Worm (Caenorhabditis elegans): Measurements from ENCODE around the gene nhr-150.

The nhr-150 gene

DNA sequence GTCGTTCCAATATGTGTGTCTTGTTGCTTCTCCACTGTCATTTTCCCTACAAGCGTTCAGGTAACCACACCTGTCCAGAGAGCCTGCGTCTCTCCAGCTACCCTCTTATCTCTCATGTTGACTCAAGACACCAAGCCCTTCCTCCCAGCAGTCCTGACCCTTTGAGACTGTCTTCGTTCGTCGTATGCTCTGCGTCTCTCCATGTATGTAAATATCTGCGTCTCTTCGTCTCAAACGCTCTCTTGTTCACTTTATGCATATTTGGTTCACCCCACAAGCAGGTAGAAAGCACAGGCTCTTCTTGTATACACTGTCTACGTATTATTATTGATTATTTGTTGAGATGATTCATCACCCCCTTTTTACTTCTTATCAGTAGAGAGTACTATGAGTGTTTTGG, 16.5 kb upstream of the nhr-150 start:
- no peak for TF ChIP-seq him-1 (tag; optimal IDR thresholded peaks at IDR 0.05)
- no peak for TF ChIP-seq W03F9.2 (tag; optimal IDR thresholded peaks at IDR 0.05)
- TF ChIP-seq dao-5 (tag; optimal IDR thresholded peaks at IDR 0.05): no peak

DNA sequence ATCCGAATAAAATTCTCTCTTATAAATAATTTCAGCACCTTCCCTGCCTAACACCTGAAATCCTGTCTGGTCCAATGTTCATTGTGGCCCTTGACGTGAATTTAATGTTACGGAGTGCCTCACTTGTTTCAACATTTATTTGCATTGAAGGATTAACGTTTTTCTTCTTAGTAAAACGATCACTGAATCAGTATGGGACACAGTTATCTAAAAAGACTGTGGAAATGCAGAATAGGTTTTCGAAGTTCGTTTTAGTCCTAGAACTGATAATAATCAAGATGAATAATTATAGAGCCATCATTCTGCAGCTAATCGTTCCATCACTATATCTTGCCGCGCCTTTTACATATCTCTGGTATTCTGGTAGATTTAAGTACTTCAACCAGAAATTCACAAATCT, 13.9 kb upstream of the nhr-150 start, which contains the start of gene srh-219:
Gene srh-219 (plus strand): TSS at position 301 of the 400 bp plus-strand sequence.
- TF ChIP-seq W03F9.2 (tag; optimal IDR thresholded peaks at IDR 0.05): no peak
- TF ChIP-seq him-1 (tag; optimal IDR thresholded peaks at IDR 0.05): no peak
- no peak for TF ChIP-seq dao-5 (tag; optimal IDR thresholded peaks at IDR 0.05)

ce11 chrV:15493680-15494079, 12.4 kb upstream of the nhr-150 start, which contains the start of gene srh-218:
TSS of gene srh-218 (plus strand) at chrV:15493980.
- TF ChIP-seq W03F9.2 (tag; optimal IDR thresholded peaks at IDR 0.05): no peak
- no peak for TF ChIP-seq him-1 (tag; optimal IDR thresholded peaks at IDR 0.05)
- TF ChIP-seq dao-5 (tag; optimal IDR thresholded peaks at IDR 0.05): no peak

- no peak for TF ChIP-seq W03F9.2 (tag; optimal IDR thresholded peaks at IDR 0.05)
- no peak for TF ChIP-seq him-1 (tag; optimal IDR thresholded peaks at IDR 0.05)
These were observed 11.3 kb upstream of the nhr-150 start, which contains the start of gene str-264 for ce11 chrV:15492518-15492917. TSS of gene str-264 (minus strand) at chrV:15492618.

- no peak for TF ChIP-seq dao-5 (tag; optimal IDR thresholded peaks at IDR 0.05)
- TF ChIP-seq him-1 (tag; optimal IDR thresholded peaks at IDR 0.05): no peak
- TF ChIP-seq W03F9.2 (tag; optimal IDR thresholded peaks at IDR 0.05): no peak
These were observed 6.5 kb upstream of the nhr-150 start, which contains the start of gene srw-21 for ce11 chrV:15487764-15488163. TSS of gene srw-21 (plus strand) at chrV:15488064.

DNA sequence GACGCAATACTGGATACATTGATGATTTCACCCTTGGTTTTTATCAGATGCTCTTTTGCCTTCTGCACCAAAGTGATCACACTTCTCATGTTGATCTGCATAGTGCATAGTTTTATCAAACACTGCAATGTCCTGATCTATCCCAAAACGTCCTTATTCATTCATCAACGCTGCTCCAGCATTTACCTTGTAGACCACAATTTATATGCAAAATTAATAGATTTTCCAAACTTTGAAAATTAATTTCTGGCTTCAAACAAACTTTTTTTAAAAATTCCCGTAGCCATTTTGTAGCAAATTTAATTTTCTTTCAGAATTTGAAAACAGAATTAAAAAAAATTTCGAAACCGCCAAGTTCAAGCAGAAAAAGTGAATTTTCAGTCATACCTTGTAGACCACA, 3.3 kb upstream of the nhr-150 start, which contains the start of gene C06B8.3:
Gene C06B8.3 (minus strand): TSS at position 101 of the 400 bp plus-strand sequence.
- TF ChIP-seq him-1 (tag; optimal IDR thresholded peaks at IDR 0.05): no peak
- no peak for TF ChIP-seq W03F9.2 (tag; optimal IDR thresholded peaks at IDR 0.05)
- no peak for TF ChIP-seq dao-5 (tag; optimal IDR thresholded peaks at IDR 0.05)

- no peak for TF ChIP-seq dao-5 (tag; optimal IDR thresholded peaks at IDR 0.05)
- no peak for TF ChIP-seq him-1 (tag; optimal IDR thresholded peaks at IDR 0.05)
- no peak for TF ChIP-seq W03F9.2 (tag; optimal IDR thresholded peaks at IDR 0.05)
These were observed 2.3 kb upstream of the nhr-150 start for ce11 chrV:15483563-15483962.

- TF ChIP-seq dao-5 (tag; optimal IDR thresholded peaks at IDR 0.05) (no peak), W03F9.2 (tag; optimal IDR thresholded peaks at IDR 0.05) (no peak), him-1 (tag; optimal IDR thresholded peaks at IDR 0.05) (no peak)
These were observed 675 bp downstream of the nhr-150 start for ce11 chrV:15480505-15481075.

ce11 chrV:15479825-15480224, 1.4 kb downstream of the nhr-150 start:
- TF ChIP-seq dao-5 (tag; optimal IDR thresholded peaks at IDR 0.05) (no peak), him-1 (tag; optimal IDR thresholded peaks at IDR 0.05) (no peak), W03F9.2 (tag; optimal IDR thresholded peaks at IDR 0.05) (no peak)

DNA sequence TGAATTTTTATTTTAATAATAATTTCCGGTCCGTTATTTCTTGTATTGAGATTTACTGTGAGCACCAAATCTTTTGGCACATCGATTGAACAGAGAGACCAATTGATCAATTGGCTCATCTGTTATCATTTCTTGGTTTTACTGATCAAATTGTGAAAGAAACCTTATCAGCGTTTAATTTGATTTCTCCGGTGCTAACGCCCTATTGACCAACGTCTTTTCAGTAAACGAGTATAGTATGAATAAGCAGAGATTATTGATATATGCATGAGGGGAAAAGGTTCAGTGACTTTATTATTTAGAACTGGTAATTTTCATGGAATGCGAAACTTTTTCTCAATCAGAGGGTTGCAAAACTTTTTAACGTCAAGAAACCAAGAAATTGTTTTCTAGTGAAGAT, 2.2 kb downstream of the nhr-150 start:
- no peak for TF ChIP-seq dao-5 (tag; optimal IDR thresholded peaks at IDR 0.05)
- TF ChIP-seq him-1 (tag; optimal IDR thresholded peaks at IDR 0.05): no peak
- no peak for TF ChIP-seq W03F9.2 (tag; optimal IDR thresholded peaks at IDR 0.05)

DNA sequence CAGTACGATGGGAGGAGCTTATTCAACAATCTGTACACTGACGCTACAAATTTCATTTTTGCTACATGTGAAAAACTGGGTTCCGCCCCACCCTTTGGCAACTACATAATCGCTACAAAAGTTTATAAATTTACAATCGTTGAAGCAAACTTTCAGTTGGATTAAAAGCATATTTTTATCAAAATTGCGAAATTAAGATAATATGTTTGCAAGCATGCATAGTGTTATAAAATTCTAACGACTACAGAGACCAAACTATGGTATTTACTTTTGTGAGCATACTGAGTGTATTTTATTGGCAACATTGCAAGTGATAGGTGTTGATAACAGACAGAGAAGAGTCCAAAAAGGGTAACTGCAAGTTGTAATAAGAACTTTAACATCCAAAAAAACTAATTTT, 2.7 kb downstream of the nhr-150 start, which contains the start of gene C06B8.2:
Gene C06B8.2 (minus strand): TSS at position 153 of the 400 bp plus-strand sequence.
- no peak for TF ChIP-seq W03F9.2 (tag; optimal IDR thresholded peaks at IDR 0.05)

- TF ChIP-seq W03F9.2 (tag; optimal IDR thresholded peaks at IDR 0.05): no peak
- TF ChIP-seq him-1 (tag; optimal IDR thresholded peaks at IDR 0.05): no peak
- no peak for TF ChIP-seq dao-5 (tag; optimal IDR thresholded peaks at IDR 0.05)
These were observed 10.2 kb downstream of the nhr-150 start, which contains the start of gene dpf-1 for ce11 chrV:15471029-15471428. TSS of gene dpf-1 (plus strand) at chrV:15471329.

- TF ChIP-seq W03F9.2 (tag; optimal IDR thresholded peaks at IDR 0.05): no peak
- no peak for TF ChIP-seq him-1 (tag; optimal IDR thresholded peaks at IDR 0.05)
- no peak for TF ChIP-seq dao-5 (tag; optimal IDR thresholded peaks at IDR 0.05)
These were observed 14.5 kb downstream of the nhr-150 start for ce11 chrV:15466719-15467118.

- TF ChIP-seq dao-5 (tag; optimal IDR thresholded peaks at IDR 0.05): no peak
- TF ChIP-seq him-1 (tag; optimal IDR thresholded peaks at IDR 0.05): no peak
- TF ChIP-seq W03F9.2 (tag; optimal IDR thresholded peaks at IDR 0.05): no peak
These were observed 15.2 kb downstream of the nhr-150 start for ce11 chrV:15466017-15466416.
